Fruit fly (Drosophila melanogaster) whole organism, pupa: ENCODE results near the gene ppk31.
A peak's percentile ranks its signal among the peaks of the same experiment; 100 is the strongest.

Experiments used
- CG10348 ChIP-seq: fragments of 200-800 bp; sonication (Bioruptor generic); IDR thresholded peaks from 2 replicates; pipeline ENCODE4 v1.3.6; 2022; ENCODE audit warnings: missing biosample characterization, missing genetic modification characterization
- CG13204 ChIP-seq: fragments of 200-800 bp; sonication (Bioruptor generic); optimal IDR thresholded peaks from 2 replicates; lab custom pipeline; 2018; ENCODE audit warnings: missing biosample characterization, mild to moderate bottlenecking, missing genetic modification characterization, moderate library complexity
- CG14655 ChIP-seq: fragments of 200-800 bp; sonication (Bioruptor generic); optimal IDR thresholded peaks from 3 replicates; lab custom pipeline; 2017; ENCODE audit warnings: mild to moderate bottlenecking, missing biosample characterization, missing genetic modification reagents, missing genetic modification characterization
- CG17806 ChIP-seq: fragments of 200-800 bp; sonication (Bioruptor generic); optimal IDR thresholded peaks from 2 replicates; lab custom pipeline; 2018; ENCODE audit warnings: missing biosample characterization, mild to moderate bottlenecking, missing genetic modification characterization, moderate library complexity
- CG34367 ChIP-seq: fragments of 200-800 bp; sonication (Bioruptor generic); optimal IDR thresholded peaks from 2 replicates; lab custom pipeline; 2018; ENCODE audit warnings: missing biosample characterization, mild to moderate bottlenecking, missing genetic modification characterization
- CG4496 ChIP-seq: fragments of 200-800 bp; sonication (Bioruptor generic); IDR thresholded peaks from 3 replicates; pipeline ENCODE4 v1.3.6; 2022; ENCODE audit warnings: missing biosample characterization, missing genetic modification characterization
- CG8159 ChIP-seq: fragments of 200-800 bp; sonication (Bioruptor generic); optimal IDR thresholded peaks from 3 replicates; lab custom pipeline; 2018; ENCODE audit warnings: missing biosample characterization, mild to moderate bottlenecking, missing genetic modification characterization, moderate library complexity
- D1 ChIP-seq: fragments of 200-800 bp; sonication (Bioruptor generic); optimal IDR thresholded peaks from 2 replicates; lab custom pipeline; 2018; ENCODE audit warnings: missing biosample characterization, mild to moderate bottlenecking, missing genetic modification characterization, moderate library complexity
- Ets98B ChIP-seq: fragments of 200-800 bp; sonication (Bioruptor generic); IDR thresholded peaks from 2 replicates; pipeline ENCODE4 v1.3.6; 2022; ENCODE audit warnings: missing biosample characterization, missing genetic modification characterization
- Pif1B ChIP-seq: fragments of 200-800 bp; sonication (Bioruptor generic); optimal IDR thresholded peaks from 3 replicates; lab custom pipeline; 2016; ENCODE audit warnings: missing biosample characterization, missing genetic modification characterization
- gl ChIP-seq: fragments of 200-800 bp; sonication (Bioruptor generic); optimal IDR thresholded peaks from 2 replicates; lab custom pipeline; 2018; ENCODE audit warnings: missing biosample characterization, mild to moderate bottlenecking, missing genetic modification characterization
- rn ChIP-seq: fragments of 200-800 bp; sonication (Bioruptor generic); IDR thresholded peaks from 2 replicates; pipeline ENCODE4 v1.3.6; 2022; ENCODE audit warnings: missing biosample characterization, missing genetic modification characterization

- no peak for TF ChIP-seq rn (GFP tag; lab: Robert Waterston, UW)
- peak; percentile 59 for TF ChIP-seq CG14655 (GFP tag; lab: Kevin White, UChicago)
- TF ChIP-seq CG13204 (GFP tag; lab: Kevin White, UChicago): no peak
- TF ChIP-seq Pif1B (GFP tag; lab: Kevin White, UChicago): no peak
- peak; percentile 5 for TF ChIP-seq gl
- TF ChIP-seq CG4496 (GFP tag; lab: Robert Waterston, UW): no peak
- TF ChIP-seq CG34367 (tag; lab: Kevin White, UChicago): no peak
- no peak for TF ChIP-seq D1
- TF ChIP-seq Ets98B (GFP tag; lab: Robert Waterston, UW): no peak
- peak; percentile 79 for TF ChIP-seq CG8159
- peak; percentile 73 for TF ChIP-seq CG17806 (tag; lab: Kevin White, UChicago)
- no peak for TF ChIP-seq CG10348 (GFP tag; lab: Robert Waterston, UW)
Measured at dm6 chr3R:27204694-27205414, 41.9 kb downstream of the ppk31 start.
